Fruit fly (Drosophila melanogaster) whole organism, prepupa: ENCODE results near the gene CG14641.

ENCODE experiments used
- CG10631 ChIP-seq: fragments of 200-800 bp; sonication (Bioruptor generic); optimal IDR thresholded peaks from 2 replicates; lab custom pipeline; 2016; ENCODE audit warnings: missing biosample characterization, missing genetic modification characterization
- Gug ChIP-seq: fragments of 200-800 bp; sonication (Bioruptor generic); IDR thresholded peaks from 2 replicates; pipeline ENCODE4 v1.3.6; 2022; ENCODE audit warnings: missing biosample characterization, missing genetic modification characterization
- Lpt ChIP-seq: fragments of 200-800 bp; sonication (Bioruptor generic); optimal IDR thresholded peaks from 3 replicates; lab custom pipeline; 2016; ENCODE audit warnings: missing biosample characterization, missing genetic modification characterization
- Sox102F ChIP-seq: fragments of 200-800 bp; sonication (Bioruptor generic); optimal IDR thresholded peaks from 2 replicates; lab custom pipeline; 2016; ENCODE audit warnings: missing biosample characterization, mild to moderate bottlenecking, missing genetic modification characterization
- lz ChIP-seq: fragments of 200-800 bp; sonication (Bioruptor generic); optimal IDR thresholded peaks from 3 replicates; lab custom pipeline; 2016; ENCODE audit warnings: missing biosample characterization, missing genetic modification characterization
- salr ChIP-seq, 2 experiments: fragments of 200-800 bp; sonication (Bioruptor generic); optimal IDR thresholded peaks; 3 replicates each; lab custom pipeline; 2016 to 2018; ENCODE audit warnings: missing biosample characterization in 2 of 2, missing genetic modification characterization in 2 of 2, mild to moderate bottlenecking in 1 of 2
- vri ChIP-seq: fragments of 200-800 bp; sonication (Bioruptor generic); optimal IDR thresholded peaks from 3 replicates; lab custom pipeline; 2016; ENCODE audit warnings: missing biosample characterization, mild to moderate bottlenecking, missing genetic modification characterization

- TF ChIP-seq Gug (GFP tag; lab: Robert Waterston, UW) (no peak), salr (GFP tag; optimal IDR thresholded peaks at IDR 0.05; lab: Kevin White, UChicago) (no peak), lz (GFP tag; lab: Kevin White, UChicago) (no peak), CG10631 (GFP tag; lab: Kevin White, UChicago) (no peak), vri (GFP tag; lab: Kevin White, UChicago) (no peak), Sox102F (GFP tag; lab: Kevin White, UChicago) (no peak), Lpt (GFP tag; lab: Kevin White, UChicago) (no peak)
Measured at dm6 chr3R:4242209-4242887, 10.2 kb upstream of the CG14641 start, which contains the start of gene CG14642.
